Fruit fly (Drosophila melanogaster) ovary, adult (tissue): Measurements from ENCODE around the gene Atac2.

ENCODE experiments used
- CG17801 ChIP-seq: fragments of 200-800 bp; optimal IDR thresholded peaks from 2 replicates; lab custom pipeline; 2019; ENCODE audit warnings: missing biosample characterization, mild to moderate bottlenecking, missing genetic modification characterization, moderate library complexity; ENCODE audit not compliant: partially characterized antibody

Atac2 gene

dm6 chr2L:18584617-18585016 lies 27.4 kb downstream of the Atac2 start:
- no peak for TF ChIP-seq CG17801 (GFP tag; lab: Kevin White, UChicago)

DNA sequence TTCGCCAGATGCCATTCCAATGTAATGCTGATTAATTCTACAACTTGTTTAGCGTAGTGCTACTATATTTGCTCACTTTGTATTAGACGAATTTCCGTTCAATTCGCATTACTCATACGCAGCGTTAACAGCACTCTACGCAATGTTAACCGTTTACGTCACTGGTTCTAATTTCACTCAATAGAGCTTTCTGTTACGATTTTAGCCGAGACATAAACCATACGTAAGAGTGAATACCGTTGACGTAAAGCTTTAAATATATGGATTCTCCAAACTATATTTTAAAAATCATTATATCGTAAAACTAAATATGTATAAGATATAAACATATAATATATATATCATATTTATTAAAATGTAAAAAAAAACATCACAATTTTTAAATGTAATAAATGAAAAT lies 35.8 kb downstream of the Atac2 start:
- TF ChIP-seq CG17801 (GFP tag; lab: Kevin White, UChicago), result no peak

- TF ChIP-seq CG17801 (GFP tag; lab: Kevin White, UChicago), result no peak
Observed at dm6 chr2L:18572428-18573136, 39.5 kb downstream of the Atac2 start.

DNA sequence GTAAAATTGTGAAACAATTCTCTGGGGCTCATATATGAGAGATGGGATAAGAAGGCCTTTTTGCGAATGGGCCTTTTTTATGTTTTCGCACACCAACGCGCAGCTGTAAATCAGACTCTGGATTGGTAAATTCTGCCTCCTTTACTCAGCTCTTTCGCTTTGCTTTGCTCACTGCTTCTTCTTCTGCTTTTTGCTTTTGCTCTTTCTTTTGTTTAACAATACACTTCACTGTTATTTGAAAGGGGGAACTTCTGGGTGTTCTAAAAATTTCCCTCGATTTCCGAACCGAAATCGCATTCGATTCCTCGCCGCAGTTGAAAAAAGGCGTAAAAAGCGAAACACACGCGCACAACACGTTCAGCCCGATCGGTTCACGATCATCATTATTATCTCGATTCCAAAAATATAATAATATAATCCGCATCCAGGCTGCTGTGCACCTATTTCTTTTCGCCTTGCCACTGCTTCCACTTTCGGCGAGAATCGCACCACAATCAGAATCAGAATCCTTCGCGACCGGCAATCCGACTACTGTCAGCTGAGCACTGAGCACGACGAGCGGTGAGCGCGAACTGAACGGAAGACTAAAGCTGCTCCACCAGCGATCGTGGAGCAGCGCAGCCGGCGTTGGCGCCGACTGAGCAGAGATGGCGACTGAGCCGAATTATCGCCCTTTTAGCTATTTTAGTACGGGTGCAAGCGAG lies 40.2 kb downstream of the Atac2 start:
- TF ChIP-seq CG17801 (GFP tag; lab: Kevin White, UChicago), result peak; percentile 41

DNA sequence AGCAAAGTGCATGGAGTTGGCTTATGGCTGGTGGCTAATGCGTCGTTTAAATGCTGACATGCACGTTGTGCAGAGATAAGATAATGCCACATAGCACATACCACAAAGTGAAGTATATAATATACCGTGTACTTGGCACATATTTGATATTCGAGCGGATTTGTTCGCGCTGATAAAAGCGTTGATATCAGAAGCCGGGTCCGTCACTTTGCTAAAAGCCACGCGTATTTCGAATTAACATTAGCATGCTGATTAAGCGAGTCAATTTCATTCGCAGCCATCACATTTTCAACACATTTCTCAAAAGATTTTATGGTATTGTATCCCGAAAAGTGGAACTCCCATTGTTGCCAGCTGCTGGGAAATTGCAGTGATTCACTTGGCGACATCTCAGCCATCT lies 43.3 kb downstream of the Atac2 start:
- TF ChIP-seq CG17801 (GFP tag; lab: Kevin White, UChicago), result no peak

DNA sequence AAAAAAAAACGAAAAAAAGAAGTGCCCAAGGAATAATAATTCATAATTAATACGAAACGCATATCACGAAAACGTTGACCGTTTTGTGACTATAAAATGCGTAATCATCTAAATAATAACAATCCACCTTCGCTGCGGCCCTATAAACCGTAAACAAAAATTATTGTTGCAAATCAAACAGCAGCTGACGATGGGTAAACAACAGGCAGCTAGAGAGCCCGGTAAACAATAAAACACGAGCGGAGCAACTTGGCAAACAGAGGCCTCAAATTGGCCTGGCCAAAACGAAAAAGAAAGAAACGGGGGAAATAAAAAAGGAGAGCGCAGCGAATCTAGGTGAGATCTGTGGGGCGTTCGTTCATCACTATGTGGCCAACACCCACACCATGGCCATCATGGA lies 44.5 kb downstream of the Atac2 start:
- TF ChIP-seq CG17801 (GFP tag; lab: Kevin White, UChicago), result no peak

DNA sequence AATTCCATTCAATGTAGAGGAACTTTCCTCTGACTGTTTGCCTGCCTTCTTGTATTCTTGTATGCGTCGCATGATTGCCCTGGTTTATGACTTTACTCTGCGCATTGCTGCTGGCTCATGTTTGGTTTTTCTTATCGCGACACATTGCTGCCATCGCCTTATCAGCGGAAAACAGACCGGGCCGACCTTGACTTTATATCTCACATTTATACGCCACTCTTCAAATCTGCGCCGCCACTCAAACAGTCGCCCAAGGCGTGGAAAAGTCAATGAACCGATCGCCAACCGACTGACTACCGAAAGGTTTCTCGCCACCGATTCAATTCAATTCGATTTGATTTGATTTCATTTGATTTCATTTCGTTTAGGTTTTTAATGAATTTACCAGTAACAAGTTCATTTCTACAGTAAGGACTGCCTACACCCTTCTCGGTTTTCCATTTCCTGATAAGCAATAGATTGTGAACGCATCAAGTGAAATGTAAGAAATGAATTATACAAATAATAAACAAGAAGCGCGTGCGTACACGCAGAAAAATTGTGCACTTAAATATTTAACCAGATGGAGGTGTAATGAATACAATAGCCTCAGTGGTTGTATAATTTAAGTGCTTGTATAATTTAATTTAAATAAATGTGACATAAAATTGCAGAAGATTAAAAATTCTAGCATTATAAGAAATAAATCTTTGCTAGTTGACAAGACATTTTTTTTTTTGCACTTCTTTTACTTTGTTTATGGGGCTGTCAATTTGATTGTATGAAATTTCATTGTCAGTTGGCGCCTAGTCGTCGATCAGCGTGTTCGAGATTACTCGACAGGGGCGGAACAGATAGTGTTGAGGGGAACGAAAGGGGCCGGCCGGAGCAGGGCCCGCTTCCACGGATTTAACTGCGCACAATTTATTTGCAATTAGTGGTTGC lies 45.6 kb downstream of the Atac2 start:
- no peak for TF ChIP-seq CG17801 (GFP tag; lab: Kevin White, UChicago)

DNA sequence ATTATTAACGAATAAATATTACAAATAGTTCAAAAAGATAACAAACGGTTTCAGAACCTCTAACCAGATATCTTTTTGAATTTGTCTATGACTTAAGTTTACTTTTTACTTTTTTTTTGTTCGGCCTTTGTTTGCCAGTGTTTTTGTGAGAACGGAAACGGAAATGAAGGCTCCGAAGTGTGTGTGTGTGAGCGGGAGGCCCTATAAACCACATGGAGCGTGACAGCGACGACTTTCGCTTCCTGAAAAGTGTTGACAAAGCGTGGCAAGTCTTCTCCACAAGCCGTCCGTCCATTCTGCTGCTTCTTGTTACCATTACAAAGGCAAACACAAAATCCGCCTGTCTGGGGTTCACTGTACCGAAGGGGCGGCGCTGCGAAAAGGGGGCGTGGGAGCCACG lies 47.6 kb downstream of the Atac2 start:
- TF ChIP-seq CG17801 (GFP tag; lab: Kevin White, UChicago), result no peak

DNA sequence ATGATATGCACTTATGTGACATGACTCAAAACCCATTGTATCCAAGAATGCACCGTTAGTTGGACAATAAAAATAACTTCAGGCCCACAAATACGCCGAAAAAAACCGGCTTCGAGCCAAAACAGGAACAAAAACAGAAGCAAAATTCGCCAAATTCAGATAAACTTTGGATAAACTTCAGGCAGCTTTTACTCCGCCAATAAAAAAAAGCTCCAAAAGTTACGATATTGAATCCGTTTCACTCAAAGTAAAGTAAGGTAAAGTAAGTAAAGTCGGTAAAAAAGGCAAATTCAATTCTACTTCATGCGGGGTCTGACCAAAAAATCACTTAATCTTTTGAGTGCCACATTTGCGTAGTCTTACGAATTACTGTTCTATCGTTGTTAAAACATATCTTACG lies 48.1 kb downstream of the Atac2 start:
- no peak for TF ChIP-seq CG17801 (GFP tag; lab: Kevin White, UChicago)

- TF ChIP-seq CG17801 (GFP tag; lab: Kevin White, UChicago), result peak; percentile 88
Observed at dm6 chr2L:18563020-18563546, 49.0 kb downstream of the Atac2 start.

dm6 chr2L:18562573-18562972 lies 49.5 kb downstream of the Atac2 start:
- TF ChIP-seq CG17801 (GFP tag; lab: Kevin White, UChicago), result no peak

DNA sequence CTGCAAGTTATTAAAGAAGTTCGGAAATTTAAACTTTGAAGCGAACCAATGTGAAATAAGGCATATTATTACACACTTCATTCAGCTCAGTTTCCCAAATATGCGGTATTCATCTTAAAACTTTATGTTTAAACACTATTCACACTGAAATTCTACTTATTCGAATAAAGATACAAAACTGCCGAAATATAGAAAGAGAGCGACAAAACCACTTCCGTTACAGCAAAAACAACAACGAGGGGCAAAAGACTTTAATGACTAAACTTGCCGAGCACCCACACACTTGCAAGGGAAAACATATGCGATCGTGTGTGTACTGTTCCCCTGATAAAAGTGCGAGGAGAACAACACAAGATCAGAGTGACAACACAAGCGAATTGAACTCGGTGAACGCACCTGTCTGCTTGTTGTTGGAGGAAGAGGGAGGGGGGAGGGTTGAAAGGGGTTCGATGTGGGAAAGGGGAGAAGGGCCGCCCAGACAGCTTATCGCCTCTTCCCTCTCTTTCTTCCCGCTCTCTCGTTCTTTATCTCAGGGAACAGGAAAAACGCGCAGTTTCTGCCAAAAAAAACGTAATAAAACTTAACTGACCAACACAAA lies 50.4 kb downstream of the Atac2 start:
- no peak for TF ChIP-seq CG17801 (GFP tag; lab: Kevin White, UChicago)

- TF ChIP-seq CG17801 (GFP tag; lab: Kevin White, UChicago), result no peak
Observed at dm6 chr2L:18561018-18561417, 51.0 kb downstream of the Atac2 start.
